Fruit fly (Drosophila melanogaster) whole organism, embryonic: ENCODE measurements around the gene lobo.

Experiments used
- Adf1 ChIP-seq: fragments of 200-800 bp; sonication (Bioruptor generic); IDR thresholded peaks from 2 replicates; pipeline ENCODE4 v1.3.6; 2022; ENCODE audit warnings: missing biosample characterization, missing genetic modification characterization
- Aef1 ChIP-seq: fragments of 200-800 bp; sonication (Bioruptor generic); IDR thresholded peaks from 3 replicates; pipeline ENCODE4 v1.3.6; 2022; ENCODE audit warnings: missing biosample characterization, missing genetic modification characterization
- Atf3 ChIP-seq: fragments of 200-800 bp; sonication (Bioruptor generic); optimal IDR thresholded peaks from 3 replicates; lab custom pipeline; 2016; ENCODE audit warnings: missing biosample characterization, missing genetic modification characterization
- Blimp-1 ChIP-seq: fragments of 200-800 bp; sonication (Bioruptor generic); optimal IDR thresholded peaks from 3 replicates; lab custom pipeline; 2018; ENCODE audit warnings: missing biosample characterization, missing genetic modification characterization, mild to moderate bottlenecking, moderate library complexity, missing genetic modification reagents
- CG10366 ChIP-seq: fragments of 200-800 bp; sonication (Bioruptor generic); IDR thresholded peaks from 2 replicates; pipeline ENCODE4 v1.3.6; 2022; ENCODE audit warnings: missing biosample characterization, missing genetic modification characterization
- CG10462 ChIP-seq: fragments of 200-800 bp; sonication (Bioruptor generic); optimal IDR thresholded peaks from 2 replicates; lab custom pipeline; 2016; ENCODE audit warnings: missing biosample characterization, missing genetic modification characterization
- CG10565 ChIP-seq: fragments of 200-800 bp; sonication (Bioruptor generic); optimal IDR thresholded peaks from 3 replicates; lab custom pipeline; 2016; ENCODE audit warnings: missing biosample characterization, mild to moderate bottlenecking, missing genetic modification characterization
- CG12071 ChIP-seq: fragments of 200-800 bp; sonication (Bioruptor generic); optimal IDR thresholded peaks from 3 replicates; lab custom pipeline; 2018; ENCODE audit warnings: missing biosample characterization, mild to moderate bottlenecking, missing genetic modification characterization
- CG12236 ChIP-seq: fragments of 200-800 bp; sonication (Bioruptor generic); optimal IDR thresholded peaks from 2 replicates; lab custom pipeline; 2016; ENCODE audit warnings: missing biosample characterization, missing genetic modification characterization
- CG14014 ChIP-seq: fragments of 200-800 bp; sonication (Bioruptor generic); IDR thresholded peaks from 2 replicates; pipeline ENCODE4 v1.3.6; 2022; ENCODE audit warnings: missing biosample characterization, missing genetic modification characterization
- CG14965 ChIP-seq: fragments of 200-800 bp; sonication (Bioruptor generic); optimal IDR thresholded peaks from 2 replicates; lab custom pipeline; 2016; ENCODE audit warnings: missing biosample characterization, missing genetic modification characterization, borderline replicate concordance
- CG15269 ChIP-seq: fragments of 200-800 bp; sonication (Bioruptor generic); optimal IDR thresholded peaks from 2 replicates; lab custom pipeline; 2018; ENCODE audit warnings: missing biosample characterization, mild to moderate bottlenecking, missing genetic modification characterization, moderate library complexity
- CG15479 ChIP-seq: fragments of 200-800 bp; sonication (Bioruptor generic); optimal IDR thresholded peaks from 3 replicates; lab custom pipeline; 2019; ENCODE audit warnings: missing biosample characterization, mild to moderate bottlenecking, missing genetic modification characterization, moderate library complexity
- CG1603 ChIP-seq: fragments of 200-800 bp; sonication (Bioruptor generic); optimal IDR thresholded peaks from 2 replicates; lab custom pipeline; 2019; ENCODE audit warnings: missing biosample characterization, mild to moderate bottlenecking, missing genetic modification characterization, moderate library complexity
- CG17385 ChIP-seq: fragments of 200-800 bp; sonication (Bioruptor generic); optimal IDR thresholded peaks from 3 replicates; lab custom pipeline; 2018; ENCODE audit warnings: missing biosample characterization, mild to moderate bottlenecking, missing genetic modification characterization
- CG18262 ChIP-seq: fragments of 200-800 bp; optimal IDR thresholded peaks from 3 replicates; lab custom pipeline; 2019; ENCODE audit warnings: missing biosample characterization, mild to moderate bottlenecking, missing genetic modification characterization, moderate library complexity
- CG18599 ChIP-seq: fragments of 200-800 bp; sonication (Bioruptor generic); optimal IDR thresholded peaks from 3 replicates; lab custom pipeline; 2017; ENCODE audit warnings: missing biosample characterization, missing genetic modification characterization, mild to moderate bottlenecking, moderate library complexity, missing genetic modification reagents
- CG2129 ChIP-seq: fragments of 200-800 bp; sonication (Bioruptor generic); IDR thresholded peaks from 2 replicates; pipeline ENCODE4 v1.3.6; 2022; ENCODE audit warnings: missing biosample characterization, missing genetic modification characterization; ENCODE audit not compliant: partially characterized antibody
- CG2678 ChIP-seq: fragments of 200-800 bp; sonication (Bioruptor generic); optimal IDR thresholded peaks from 3 replicates; lab custom pipeline; 2019; ENCODE audit warnings: missing biosample characterization, mild to moderate bottlenecking, missing genetic modification characterization, moderate library complexity
- CG34376 ChIP-seq: fragments of 200-800 bp; sonication (Bioruptor generic); optimal IDR thresholded peaks from 2 replicates; lab custom pipeline; 2018; ENCODE audit warnings: missing biosample characterization, mild to moderate bottlenecking, missing genetic modification characterization
- CG4730 ChIP-seq: fragments of 200-800 bp; sonication (Bioruptor generic); IDR thresholded peaks from 2 replicates; pipeline ENCODE4 v1.3.6; 2022; ENCODE audit warnings: missing biosample characterization, missing genetic modification characterization
- CG6654 ChIP-seq: fragments of 200-800 bp; sonication (Bioruptor generic); optimal IDR thresholded peaks from 2 replicates; lab custom pipeline; 2017; ENCODE audit warnings: missing biosample characterization, mild to moderate bottlenecking, missing genetic modification characterization
- CG9437 ChIP-seq: fragments of 200-800 bp; sonication (Bioruptor generic); optimal IDR thresholded peaks from 2 replicates; lab custom pipeline; 2018; ENCODE audit warnings: missing biosample characterization, mild to moderate bottlenecking, missing genetic modification characterization
- D ChIP-seq, 2 experiments: fragments of 200-800 bp in 1 of 2; fragments of >200 bp in 1 of 2; sonication (Bioruptor generic) in 1 of 2; optimal IDR thresholded peaks; 2 replicates in 1 of 2; 3 replicates in 1 of 2; lab custom pipeline; 2017; ENCODE audit warnings: mild to moderate bottlenecking in 1 of 2, missing biosample characterization in 1 of 2, missing genetic modification characterization in 1 of 2, missing genetic modification reagents in 1 of 2
- E2f1 ChIP-seq: fragments of 200-800 bp; sonication (Bioruptor generic); IDR thresholded peaks from 2 replicates; pipeline ENCODE4 v1.3.6; 2022; ENCODE audit warnings: missing biosample characterization, missing genetic modification characterization
- Fer3 ChIP-seq: fragments of 200-800 bp; sonication (Bioruptor generic); optimal IDR thresholded peaks from 2 replicates; lab custom pipeline; 2018; ENCODE audit warnings: missing biosample characterization, mild to moderate bottlenecking, missing genetic modification characterization, moderate library complexity
- H2.0 ChIP-seq: fragments of 200-800 bp; sonication (Bioruptor generic); IDR thresholded peaks from 2 replicates; pipeline ENCODE4 v1.3.6; 2022; ENCODE audit warnings: missing biosample characterization, missing genetic modification characterization
- Lpt ChIP-seq: fragments of >200 bp; optimal IDR thresholded peaks from 2 replicates; lab custom pipeline; 2018; ENCODE audit warnings: missing biosample characterization, missing genetic modification characterization
- MESR4 ChIP-seq: fragments of 200-800 bp; sonication (Bioruptor generic); optimal IDR thresholded peaks from 2 replicates; lab custom pipeline; 2018; ENCODE audit warnings: missing biosample characterization, mild to moderate bottlenecking, missing genetic modification characterization, moderate library complexity
- Mrtf ChIP-seq: fragments of 200-800 bp; sonication (Bioruptor generic); IDR thresholded peaks from 3 replicates; pipeline ENCODE4 v1.3.6; 2022; ENCODE audit warnings: missing biosample characterization, missing genetic modification characterization
- NC2α ChIP-seq: fragments of 200-800 bp; sonication (Bioruptor generic); optimal IDR thresholded peaks from 2 replicates; lab custom pipeline; 2016; ENCODE audit warnings: missing biosample characterization, missing genetic modification characterization
- Scr ChIP-seq: fragments of 200-800 bp; sonication (Bioruptor generic); IDR thresholded peaks from 2 replicates; pipeline ENCODE4 v1.3.6; 2022; ENCODE audit warnings: missing biosample characterization, missing genetic modification characterization; ENCODE audit not compliant: partially characterized antibody
- Sox100B ChIP-seq: fragments of 200-800 bp; sonication (Bioruptor generic); optimal IDR thresholded peaks from 3 replicates; lab custom pipeline; 2018; ENCODE audit warnings: missing biosample characterization, mild to moderate bottlenecking, missing genetic modification characterization
- aop ChIP-seq: fragments of 200-800 bp; sonication (Bioruptor generic); IDR thresholded peaks from 2 replicates; pipeline ENCODE4 v1.3.6; 2022; ENCODE audit warnings: missing biosample characterization, missing genetic modification characterization
- cad ChIP-seq: fragments of >200 bp; optimal IDR thresholded peaks from 2 replicates; lab custom pipeline; 2017; ENCODE audit warnings: missing biosample characterization, missing genetic modification characterization
- onecut ChIP-seq: fragments of 200-800 bp; sonication (Bioruptor generic); IDR thresholded peaks from 2 replicates; pipeline ENCODE4 v1.3.6; 2022; ENCODE audit warnings: missing biosample characterization, missing genetic modification characterization
- pan ChIP-seq, 4 experiments: fragments of >200 bp in 3 of 4; fragments of 200-800 bp in 1 of 4; sonication (Bioruptor generic) in 1 of 4; optimal IDR thresholded peaks in 3 of 4; IDR thresholded peaks in 1 of 4; 2 replicates each; pipeline versions ENCODE4 v1.3.6 to Lab custom; 2017 to 2022; ENCODE audit warnings: missing biosample characterization in 2 of 4, missing genetic modification characterization in 2 of 4, mixed read lengths in 1 of 4
- schlank ChIP-seq: fragments of 200-800 bp; sonication (Bioruptor generic); optimal IDR thresholded peaks from 2 replicates; lab custom pipeline; 2018; ENCODE audit warnings: missing biosample characterization, mild to moderate bottlenecking, missing genetic modification characterization
- tin ChIP-seq: fragments of 200-800 bp; sonication (Bioruptor generic); optimal IDR thresholded peaks from 3 replicates; lab custom pipeline; 2016; ENCODE audit warnings: missing biosample characterization, missing genetic modification characterization
- twi ChIP-seq: fragments of 200-800 bp; optimal IDR thresholded peaks from 2 replicates; lab custom pipeline; 2019; ENCODE audit warnings: missing biosample characterization, mild to moderate bottlenecking, missing genetic modification characterization, moderate library complexity
- wdn ChIP-seq: fragments of 200-800 bp; sonication (Bioruptor generic); IDR thresholded peaks from 2 replicates; pipeline ENCODE4 v1.3.6; 2022; ENCODE audit warnings: missing biosample characterization, missing genetic modification characterization
- zen ChIP-seq: fragments of 200-800 bp; sonication (Bioruptor generic); optimal IDR thresholded peaks from 3 replicates; lab custom pipeline; 2018; ENCODE audit warnings: missing biosample characterization, mild to moderate bottlenecking, missing genetic modification characterization, moderate library complexity
- zen2 ChIP-seq: fragments of 200-800 bp; sonication (Bioruptor generic); IDR thresholded peaks from 3 replicates; pipeline ENCODE4 v1.3.6; 2022; ENCODE audit warnings: missing biosample characterization, missing genetic modification characterization; ENCODE audit not compliant: partially characterized antibody

The lobo gene

DNA sequence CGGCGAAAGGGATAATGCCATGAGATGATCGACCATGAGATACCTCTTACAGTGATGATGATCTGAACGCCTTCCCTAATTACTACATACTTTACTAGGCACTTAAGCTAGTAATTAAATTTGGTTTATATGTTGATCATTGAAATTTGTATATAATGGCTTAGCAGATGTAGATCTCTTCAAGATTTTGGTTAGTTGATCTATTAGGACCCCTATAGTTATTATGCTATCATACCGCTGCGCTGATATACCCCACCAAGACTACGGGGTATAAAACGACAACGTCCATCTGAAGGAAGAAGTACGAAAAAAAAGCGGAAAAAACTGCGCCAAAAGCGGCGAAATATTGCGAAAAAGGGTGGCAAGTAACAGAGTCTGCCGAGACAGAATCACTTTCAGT lies 19.3 kb downstream of the lobo start (continued):
- peak; percentile 21 for TF ChIP-seq tin
- peak; percentile 70 for TF ChIP-seq CG18262
- no peak for TF ChIP-seq E2f1 (GFP tag; lab: Robert Waterston, UW)
- TF ChIP-seq CG1603 (tag; lab: Kevin White, UChicago), result peak; percentile 58
- peak; percentile 12 for TF ChIP-seq Sox100B (GFP tag; lab: Kevin White, UChicago)

- TF ChIP-seq D (optimal IDR thresholded peaks at IDR 0.05; lab: Kevin White, UChicago), result peak; percentile 92
- TF ChIP-seq D (GFP tag; optimal IDR thresholded peaks at IDR 0.05; lab: Kevin White, UChicago), result no peak
- no peak for TF ChIP-seq Lpt (GFP tag; lab: Kevin White, UChicago)
- no peak for TF ChIP-seq Scr (GFP tag; lab: Robert Waterston, UW)
- TF ChIP-seq H2.0 (GFP tag; lab: Robert Waterston, UW), result no peak
- no peak for TF ChIP-seq pan (optimal IDR thresholded peaks at IDR 0.05; lab: Kevin White, UChicago)
- TF ChIP-seq pan (GFP tag; optimal IDR thresholded peaks at IDR 0.05 in 1 of 2, IDR thresholded peaks at IDR 0.05 in 1 of 2), result no peak
- peak; percentile 23 for TF ChIP-seq CG15479 (GFP tag; lab: Kevin White, UChicago)
- no peak for TF ChIP-seq Atf3
- no peak for TF ChIP-seq CG34376 (GFP tag; lab: Kevin White, UChicago)
- TF ChIP-seq wdn (GFP tag; lab: Robert Waterston, UW), result no peak
- TF ChIP-seq onecut (GFP tag; lab: Robert Waterston, UW), result no peak
- TF ChIP-seq CG10462 (GFP tag; lab: Kevin White, UChicago), result no peak
- peak; percentile 18 for TF ChIP-seq cad
- TF ChIP-seq CG17385 (GFP tag; lab: Kevin White, UChicago), result no peak
- no peak for TF ChIP-seq CG2129
- TF ChIP-seq Blimp-1, result no peak
- no peak for TF ChIP-seq CG10565 (GFP tag; lab: Kevin White, UChicago)
- no peak for TF ChIP-seq schlank (tag; lab: Kevin White, UChicago)
- TF ChIP-seq aop (GFP tag; lab: Robert Waterston, UW), result no peak
- TF ChIP-seq NC2α (GFP tag; lab: Kevin White, UChicago), result no peak
- no peak for TF ChIP-seq CG4730 (GFP tag; lab: Robert Waterston, UW)
- no peak for TF ChIP-seq Adf1 (GFP tag; lab: Robert Waterston, UW)
- no peak for TF ChIP-seq CG14014 (GFP tag; lab: Robert Waterston, UW)
- no peak for TF ChIP-seq CG12236 (GFP tag; lab: Kevin White, UChicago)
- peak; percentile 89 for TF ChIP-seq zen (tag; lab: Kevin White, UChicago)
- TF ChIP-seq CG10366 (GFP tag; lab: Robert Waterston, UW), result no peak
- TF ChIP-seq CG15269 (tag; lab: Kevin White, UChicago), result no peak
- TF ChIP-seq CG14965 (GFP tag; lab: Kevin White, UChicago), result no peak
- no peak for TF ChIP-seq CG6654 (GFP tag; lab: Kevin White, UChicago)
- TF ChIP-seq Aef1, result no peak
- no peak for TF ChIP-seq MESR4
- no peak for TF ChIP-seq Fer3 (tag; lab: Kevin White, UChicago)
- no peak for TF ChIP-seq CG18599 (GFP tag; lab: Kevin White, UChicago)
- TF ChIP-seq twi (tag; lab: Kevin White, UChicago), result peak; percentile 10
- TF ChIP-seq Mrtf (GFP tag; lab: Robert Waterston, UW), result no peak
- TF ChIP-seq zen2 (GFP tag; lab: Robert Waterston, UW), result no peak
- TF ChIP-seq CG9437 (GFP tag; lab: Kevin White, UChicago), result no peak
- TF ChIP-seq CG2678 (tag; lab: Kevin White, UChicago), result no peak
- no peak for TF ChIP-seq CG12071 (GFP tag; lab: Kevin White, UChicago)
Measured at dm6 chr3R:25172976-25173375, 20.6 kb downstream of the lobo start.
